Fruit fly (Drosophila melanogaster) S2 (cell line): Measurements from ENCODE around the gene Bcat.

ENCODE experiments used
- CG8478 ChIP-seq: fragments of >200 bp; optimal IDR thresholded peaks from 2 replicates; lab custom pipeline; 2018
- CTCF ChIP-seq, 2 experiments: fragments of >200 bp; optimal IDR thresholded peaks; 2 replicates each; lab custom pipeline; 2018

Bcat gene

dm6 chrX:13396378-13397099, at the start of gene Bcat:
Bcat (plus strand) TSS chrX:13396899.
- TF ChIP-seq CG8478 (lab: Kevin White, UChicago) (no peak), CTCF (optimal IDR thresholded peaks at IDR 0.05; lab: Kevin White, UChicago) (no peak)

- TF ChIP-seq CTCF (optimal IDR thresholded peaks at IDR 0.05; lab: Kevin White, UChicago) (no peak), CG8478 (lab: Kevin White, UChicago) (no peak)
Measured at dm6 chrX:13346998-13347397, 49.7 kb upstream of the Bcat start.

dm6 chrX:13358240-13358799, 38.4 kb upstream of the Bcat start:
- no peak for TF ChIP-seq CG8478 (lab: Kevin White, UChicago)
- TF ChIP-seq CTCF (optimal IDR thresholded peaks at IDR 0.05; lab: Kevin White, UChicago) = no peak

DNA sequence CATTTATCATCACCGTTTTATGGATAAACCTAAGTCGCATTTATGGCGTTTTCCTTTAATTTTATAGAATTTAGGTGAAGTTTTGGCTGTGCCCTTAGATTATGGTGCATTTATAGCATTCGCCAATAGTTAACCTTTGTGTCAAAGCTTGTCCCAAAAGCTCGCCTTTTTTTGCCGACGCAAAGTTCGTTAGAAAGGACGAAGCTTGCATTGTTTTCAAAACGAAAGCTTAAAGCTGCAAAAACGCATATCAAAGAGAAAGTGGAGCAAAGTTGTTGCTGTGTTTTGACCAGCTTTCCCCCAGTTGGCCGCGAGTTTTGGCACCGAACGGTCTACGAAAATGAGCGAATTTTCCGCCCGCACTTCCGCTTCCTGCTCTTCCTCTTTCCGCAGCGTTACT, 37.8 kb upstream of the Bcat start, which contains the start of gene Syt12:
TSS of gene Syt12 (plus strand) at position 301 of the 400 bp plus-strand sequence.
- TF ChIP-seq CTCF (optimal IDR thresholded peaks at IDR 0.05; lab: Kevin White, UChicago) (no peak), CG8478 (lab: Kevin White, UChicago) (no peak)

- no peak for TF ChIP-seq CTCF (optimal IDR thresholded peaks at IDR 0.05; lab: Kevin White, UChicago)
- TF ChIP-seq CG8478 (lab: Kevin White, UChicago) = no peak
Measured at dm6 chrX:13368149-13368548, 28.6 kb upstream of the Bcat start, which contains the start of gene dmrt11E. dmrt11E (plus strand) TSS chrX:13368191.

dm6 chrX:13369438-13369837, 27.3 kb upstream of the Bcat start:
- TF ChIP-seq CTCF (optimal IDR thresholded peaks at IDR 0.05; lab: Kevin White, UChicago) (no peak), CG8478 (lab: Kevin White, UChicago) (no peak)

dm6 chrX:13370306-13370705, 26.4 kb upstream of the Bcat start, which contains the start of gene CG1640:
CG1640 (plus strand) TSS chrX:13370606.
- no peak for TF ChIP-seq CG8478 (lab: Kevin White, UChicago)
- TF ChIP-seq CTCF (optimal IDR thresholded peaks at IDR 0.05; lab: Kevin White, UChicago) = no peak

DNA sequence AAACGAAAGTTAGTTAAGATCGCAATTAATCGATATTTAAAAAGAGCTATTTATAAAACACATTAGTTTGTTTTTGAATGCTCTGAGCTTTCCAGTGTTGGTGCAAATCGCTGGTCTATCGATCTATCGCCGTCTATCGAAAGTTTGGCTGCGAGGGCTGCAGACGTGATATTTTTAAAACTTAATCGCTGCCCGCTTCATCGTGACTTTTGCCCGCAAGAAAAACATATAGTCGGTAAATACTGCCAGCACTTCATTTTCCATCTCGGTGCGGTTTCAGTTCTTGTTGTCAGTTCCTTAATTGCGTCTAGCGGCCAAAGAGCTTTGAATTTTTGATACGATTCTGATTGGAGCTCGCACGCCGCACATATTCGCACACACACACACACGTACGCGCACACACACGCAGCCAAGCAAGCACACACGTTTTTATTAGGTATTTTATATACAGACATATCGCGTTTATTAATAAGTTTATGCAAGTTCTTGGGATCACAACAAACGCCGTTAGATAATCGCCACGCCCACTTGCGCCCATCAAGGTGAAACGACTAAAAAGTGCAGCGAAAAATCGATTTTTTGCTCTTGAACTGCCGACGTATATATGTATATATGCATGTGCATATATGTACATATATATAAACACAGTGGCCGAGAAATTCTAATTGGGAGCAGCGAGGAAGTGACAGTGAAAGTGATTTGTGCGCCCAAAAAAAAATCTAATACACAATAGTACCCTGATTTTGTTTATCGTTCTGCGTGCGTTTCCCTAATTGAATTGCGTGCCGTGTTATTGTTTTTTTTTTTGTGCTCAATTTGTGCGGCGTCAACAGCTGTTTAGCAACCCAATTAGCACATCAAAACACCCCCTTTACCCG, 25.6 kb upstream of the Bcat start:
- TF ChIP-seq CTCF (optimal IDR thresholded peaks at IDR 0.05; lab: Kevin White, UChicago) (no peak), CG8478 (lab: Kevin White, UChicago) (no peak)

DNA sequence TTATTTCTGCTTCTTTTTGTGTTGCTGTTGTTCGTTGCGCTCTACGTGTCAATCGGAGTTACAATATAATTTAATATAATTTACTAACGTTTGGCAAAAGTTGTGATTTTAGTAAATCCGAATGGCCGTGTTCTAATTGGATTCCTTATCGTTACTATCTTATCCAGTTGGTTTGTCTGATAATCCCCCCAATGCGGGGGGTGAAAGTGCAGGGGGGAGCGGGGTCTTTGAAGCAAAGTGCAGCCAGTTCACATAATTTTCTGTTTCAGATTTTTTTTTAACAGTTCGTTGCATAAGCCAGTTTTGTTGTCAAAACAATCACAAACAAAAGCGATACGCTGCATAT, 25.0 kb upstream of the Bcat start:
- TF ChIP-seq CG8478 (lab: Kevin White, UChicago) = no peak
- no peak for TF ChIP-seq CTCF (optimal IDR thresholded peaks at IDR 0.05; lab: Kevin White, UChicago)

- TF ChIP-seq CTCF (optimal IDR thresholded peaks at IDR 0.05; lab: Kevin White, UChicago) (no peak), CG8478 (lab: Kevin White, UChicago) (no peak)
Measured at dm6 chrX:13372512-13372911, 24.2 kb upstream of the Bcat start.

- peak in 1 of 2 experiments; percentile 4 for TF ChIP-seq CTCF (optimal IDR thresholded peaks at IDR 0.05; lab: Kevin White, UChicago)
- no peak for TF ChIP-seq CG8478 (lab: Kevin White, UChicago)
Measured at dm6 chrX:13373239-13374153, 23.2 kb upstream of the Bcat start.

- no peak for TF ChIP-seq CTCF (optimal IDR thresholded peaks at IDR 0.05; lab: Kevin White, UChicago)
- TF ChIP-seq CG8478 (lab: Kevin White, UChicago) = no peak
Measured at dm6 chrX:13374154-13374536, 22.6 kb upstream of the Bcat start.

DNA sequence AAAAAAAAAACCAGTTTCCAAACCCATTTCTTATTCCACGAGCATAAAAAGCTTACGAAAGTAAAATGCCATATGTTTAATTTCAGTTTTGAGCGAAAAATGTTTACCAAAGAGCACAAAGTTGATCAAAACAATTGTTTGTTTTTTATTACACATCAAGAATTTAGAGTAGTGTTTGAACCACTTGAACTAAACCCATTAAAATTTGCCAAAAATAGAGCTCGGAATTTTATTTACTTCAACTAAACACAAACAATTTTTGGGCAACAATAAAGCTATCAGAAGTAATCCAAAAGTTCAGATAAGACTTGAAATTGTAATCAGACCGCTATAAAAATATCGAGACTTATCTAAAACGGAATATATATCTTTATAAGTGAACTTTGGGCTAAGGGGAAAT, 21.7 kb upstream of the Bcat start:
- TF ChIP-seq CTCF (optimal IDR thresholded peaks at IDR 0.05; lab: Kevin White, UChicago) (no peak), CG8478 (lab: Kevin White, UChicago) (no peak)

DNA sequence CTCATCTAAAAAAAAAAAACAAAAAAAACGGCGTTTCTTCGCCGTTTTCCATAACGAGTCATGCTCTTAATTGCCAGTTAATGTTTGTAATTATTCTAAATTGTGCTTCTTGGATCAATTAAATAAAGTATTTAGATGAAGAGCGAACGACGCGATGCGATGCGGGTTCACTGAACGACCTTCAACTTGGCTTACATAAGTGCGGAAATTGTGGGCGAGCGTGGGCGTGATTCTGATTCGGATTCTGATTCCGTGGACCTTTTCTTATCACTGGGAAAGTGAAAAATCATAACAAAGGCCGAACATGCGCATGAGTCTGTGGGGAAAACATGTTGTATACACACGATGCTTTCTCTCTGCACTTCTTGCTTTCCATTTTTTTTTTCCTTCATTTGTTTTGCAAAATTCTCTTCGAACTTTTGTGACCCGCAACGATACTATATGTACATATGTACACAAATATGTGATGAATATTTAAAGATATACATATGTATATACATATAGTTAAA, 21.2 kb upstream of the Bcat start:
- TF ChIP-seq CTCF (optimal IDR thresholded peaks at IDR 0.05; lab: Kevin White, UChicago) (no peak), CG8478 (lab: Kevin White, UChicago) (no peak)
